Worm (Caenorhabditis elegans): Measurements from ENCODE around the gene npp-22.

npp-22 gene

DNA sequence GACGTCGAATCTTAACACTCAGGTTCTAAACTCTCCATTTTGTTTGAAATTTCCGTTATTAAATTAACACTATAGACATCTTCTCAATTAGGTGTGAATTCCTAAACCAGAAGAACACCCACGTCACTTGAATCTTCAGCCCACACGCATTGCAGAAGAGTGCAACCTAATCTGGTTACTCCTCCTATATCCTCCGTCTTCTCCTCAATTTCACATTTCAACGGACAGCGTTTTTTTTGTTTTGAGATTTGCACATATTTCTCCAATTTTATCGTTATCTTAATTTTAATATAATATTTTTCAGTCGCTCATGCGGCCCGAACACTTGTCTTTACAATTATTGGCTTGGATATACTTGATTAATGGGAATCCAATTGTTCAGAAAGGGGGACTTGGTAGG lies 24.1 kb upstream of the npp-22 start, which contains the start of gene smoc-1:
Gene smoc-1 (plus strand): TSS at position 301 of the 400 bp plus-strand sequence.
- TF ChIP-seq ceh-83 (GFP tag; optimal IDR thresholded peaks at IDR 0.05) (no peak), elt-1 (tag; optimal IDR thresholded peaks at IDR 0.05; ENCODE audit: borderline replicate concordance, insufficient read depth) (no peak), bed-3 (GFP tag; optimal IDR thresholded peaks at IDR 0.05) (no peak), nhr-28 (tag; optimal IDR thresholded peaks at IDR 0.05) (no peak), lin-13 (tag; optimal IDR thresholded peaks at IDR 0.05) (no peak), nhr-76 (tag; optimal IDR thresholded peaks at IDR 0.05) (no peak), sem-2 (GFP tag; optimal IDR thresholded peaks at IDR 0.05) (no peak), elt-3 (tag; optimal IDR thresholded peaks at IDR 0.05) (no peak), ceh-43 (GFP tag; optimal IDR thresholded peaks at IDR 0.05) (no peak), snpc-4 (tag; optimal IDR thresholded peaks at IDR 0.05) (no peak), unc-62 (GFP tag; optimal IDR thresholded peaks at IDR 0.05) (no peak)

DNA sequence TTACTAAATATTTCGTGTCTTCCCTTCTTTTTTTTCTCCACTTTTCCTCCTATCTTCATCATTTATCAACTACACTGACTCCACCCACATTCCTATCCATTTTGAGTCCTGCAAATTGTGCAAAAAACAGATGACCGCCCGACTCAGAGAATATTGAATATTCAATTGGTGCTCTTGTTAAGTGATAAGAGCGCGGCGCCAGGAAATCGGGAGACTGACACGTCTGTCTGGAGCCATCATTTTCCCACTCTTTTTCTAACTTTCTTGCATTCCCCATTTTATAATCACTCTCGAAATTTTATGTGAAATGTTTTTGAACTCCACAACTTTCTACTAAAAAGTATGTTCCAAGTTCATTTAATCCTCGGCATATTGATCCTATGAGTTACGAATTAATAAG lies 22.6 kb upstream of the npp-22 start:
- TF ChIP-seq lin-32 (GFP tag; optimal IDR thresholded peaks at IDR 0.05) = no peak
- TF ChIP-seq ceh-39 (tag; optimal IDR thresholded peaks at IDR 0.05) = no peak
- TF ChIP-seq cnd-1 (tag; optimal IDR thresholded peaks at IDR 0.05) = no peak
- TF ChIP-seq ceh-83 (GFP tag; optimal IDR thresholded peaks at IDR 0.05) = no peak
- TF ChIP-seq nhr-2 (tag; optimal IDR thresholded peaks at IDR 0.05) = no peak
- no peak for TF ChIP-seq nhr-76 (tag; optimal IDR thresholded peaks at IDR 0.05)
- no peak for TF ChIP-seq pha-4 (tag; optimal IDR thresholded peaks at IDR 0.05)
- TF ChIP-seq ces-1 (GFP tag; optimal IDR thresholded peaks at IDR 0.05) = no peak
- TF ChIP-seq nhr-28 (tag; optimal IDR thresholded peaks at IDR 0.05) = no peak
- no peak for TF ChIP-seq zip-8 (tag; optimal IDR thresholded peaks at IDR 0.05)
- no peak for TF ChIP-seq tbx-8 (GFP tag; optimal IDR thresholded peaks at IDR 0.05)

ce11 chrV:11751480-11751879 lies 18.2 kb upstream of the npp-22 start:
- no peak for TF ChIP-seq ceh-39 (tag; optimal IDR thresholded peaks at IDR 0.05)

ce11 chrV:11741078-11741477 lies 7.8 kb upstream of the npp-22 start:
- no peak for TF ChIP-seq lin-32 (GFP tag; optimal IDR thresholded peaks at IDR 0.05)
- TF ChIP-seq lin-13 (tag; optimal IDR thresholded peaks at IDR 0.05) = no peak
- no peak for TF ChIP-seq M03D4.4 (tag; optimal IDR thresholded peaks at IDR 0.05)
- no peak for TF ChIP-seq hlh-1 (tag; optimal IDR thresholded peaks at IDR 0.05)
- TF ChIP-seq blmp-1 (tag; optimal IDR thresholded peaks at IDR 0.05) = no peak
- no peak for TF ChIP-seq ces-1 (GFP tag; optimal IDR thresholded peaks at IDR 0.05)
- TF ChIP-seq unc-120 (tag; optimal IDR thresholded peaks at IDR 0.05; ENCODE audit: poor library complexity, severe bottlenecking) = no peak
- TF ChIP-seq nhr-28 (tag; optimal IDR thresholded peaks at IDR 0.05) = no peak
- no peak for TF ChIP-seq nhr-237 (tag; optimal IDR thresholded peaks at IDR 0.05)
- TF ChIP-seq elt-3 (tag; optimal IDR thresholded peaks at IDR 0.05) = no peak
- no peak for TF ChIP-seq drap-1 (GFP tag; optimal IDR thresholded peaks at IDR 0.05)
- no peak for TF ChIP-seq mab-5 (tag; optimal IDR thresholded peaks at IDR 0.05)
- TF ChIP-seq mep-1 (tag; optimal IDR thresholded peaks at IDR 0.05) = no peak
- no peak for TF ChIP-seq zip-8 (tag; optimal IDR thresholded peaks at IDR 0.05)
- TF ChIP-seq cnd-1 (tag; optimal IDR thresholded peaks at IDR 0.05) = no peak
- no peak for TF ChIP-seq ham-2 (GFP tag; optimal IDR thresholded peaks at IDR 0.05)
- no peak for TF ChIP-seq lsy-2 (tag; optimal IDR thresholded peaks at IDR 0.05)
- no peak for TF ChIP-seq pha-4 (tag; optimal IDR thresholded peaks at IDR 0.05)

ce11 chrV:11739820-11740219 lies 6.5 kb upstream of the npp-22 start, which contains the start of gene T04F3.1:
T04F3.1 (plus strand) TSS chrV:11740065.
- TF ChIP-seq unc-62 (GFP tag; optimal IDR thresholded peaks at IDR 0.05) = no peak
- no peak for TF ChIP-seq blmp-1 (tag; optimal IDR thresholded peaks at IDR 0.05)
- TF ChIP-seq lsy-2 (tag; optimal IDR thresholded peaks at IDR 0.05) = no peak
- no peak for TF ChIP-seq elt-1 (tag; optimal IDR thresholded peaks at IDR 0.05; ENCODE audit: borderline replicate concordance, insufficient read depth)
- no peak for TF ChIP-seq snpc-4 (tag; optimal IDR thresholded peaks at IDR 0.05)
- no peak for TF ChIP-seq elt-3 (tag; optimal IDR thresholded peaks at IDR 0.05)
- TF ChIP-seq lin-13 (tag; optimal IDR thresholded peaks at IDR 0.05) = no peak
- no peak for TF ChIP-seq nhr-12 (tag; optimal IDR thresholded peaks at IDR 0.05)
- no peak for TF ChIP-seq hlh-1 (tag; optimal IDR thresholded peaks at IDR 0.05)
- TF ChIP-seq bed-3 (GFP tag; optimal IDR thresholded peaks at IDR 0.05) = no peak
- no peak for TF ChIP-seq ham-2 (GFP tag; optimal IDR thresholded peaks at IDR 0.05)
- no peak for TF ChIP-seq pha-4 (tag; optimal IDR thresholded peaks at IDR 0.05)
- TF ChIP-seq nhr-237 (tag; optimal IDR thresholded peaks at IDR 0.05) = no peak

DNA sequence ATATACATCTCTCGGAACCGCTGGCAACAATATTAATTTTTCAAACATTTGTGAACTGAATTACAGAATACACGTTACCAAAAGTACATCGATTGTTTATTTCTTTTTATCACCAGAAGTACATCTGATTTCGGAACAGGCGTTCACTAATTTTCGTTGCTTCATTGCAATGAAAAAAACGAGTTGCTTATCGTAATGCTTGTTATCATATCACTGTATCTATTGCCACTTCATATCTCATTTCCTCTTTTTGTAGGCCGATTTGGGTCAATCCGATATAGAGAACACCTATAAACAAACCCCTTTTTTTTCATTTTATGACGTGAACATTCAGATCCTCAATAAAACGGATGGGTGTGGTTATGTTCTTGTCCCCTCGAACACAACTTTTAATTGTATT lies 4.1 kb upstream of the npp-22 start:
- TF ChIP-seq elt-1 (tag; optimal IDR thresholded peaks at IDR 0.05; ENCODE audit: borderline replicate concordance, insufficient read depth) (no peak), lin-13 (tag; optimal IDR thresholded peaks at IDR 0.05) (no peak), blmp-1 (tag; optimal IDR thresholded peaks at IDR 0.05) (no peak), nhr-237 (tag; optimal IDR thresholded peaks at IDR 0.05) (no peak), bed-3 (GFP tag; optimal IDR thresholded peaks at IDR 0.05) (no peak), cnd-1 (tag; optimal IDR thresholded peaks at IDR 0.05) (no peak), flh-1 (GFP tag; optimal IDR thresholded peaks at IDR 0.05) (no peak), unc-39 (tag; optimal IDR thresholded peaks at IDR 0.05) (no peak), unc-120 (tag; optimal IDR thresholded peaks at IDR 0.05; ENCODE audit: poor library complexity, severe bottlenecking) (no peak), mab-5 (tag; optimal IDR thresholded peaks at IDR 0.05) (no peak), unc-62 (GFP tag; optimal IDR thresholded peaks at IDR 0.05) (no peak), ceh-43 (GFP tag; optimal IDR thresholded peaks at IDR 0.05) (no peak), nhr-2 (tag; optimal IDR thresholded peaks at IDR 0.05) (no peak), lin-32 (GFP tag; optimal IDR thresholded peaks at IDR 0.05) (no peak), drap-1 (GFP tag; optimal IDR thresholded peaks at IDR 0.05) (no peak), sem-2 (GFP tag; optimal IDR thresholded peaks at IDR 0.05) (no peak)

Data from whole organism, mixed stage, embryonic.